Worm (Caenorhabditis elegans): ENCODE data around the gene Y69A2AR.18.

Gene Y69A2AR.18

ce11 chrIV:2455128-2455527 lies 40.4 kb upstream of the Y69A2AR.18 start:
- no peak for TF ChIP-seq hlh-11 (tag; optimal IDR thresholded peaks at IDR 0.05)
- TF ChIP-seq zag-1 (tag; optimal IDR thresholded peaks at IDR 0.05) = no peak
- TF ChIP-seq arid-1 (GFP tag; conservative IDR thresholded peaks at IDR 0.05) = no peak
- no peak for TF ChIP-seq spr-3 (GFP tag; optimal IDR thresholded peaks at IDR 0.05)
- no peak for TF ChIP-seq nhr-237 (tag; optimal IDR thresholded peaks at IDR 0.05)

- no peak for TF ChIP-seq Y75B8A.6 (GFP tag; IDR thresholded peaks at IDR 0.05)
- TF ChIP-seq lin-38 (GFP tag; IDR thresholded peaks at IDR 0.05) = no peak
Measured at ce11 chrIV:2461396-2461795, 34.1 kb upstream of the Y69A2AR.18 start.

ce11 chrIV:2463311-2463710 lies 32.2 kb upstream of the Y69A2AR.18 start, which contains the start of gene cdh-10:
TSS of gene cdh-10 (minus strand) at chrIV:2463369.
- no peak for TF ChIP-seq F49E8.2 (tag; optimal IDR thresholded peaks at IDR 0.05; ENCODE audit: borderline replicate concordance)
- no peak for TF ChIP-seq F10B5.3 (tag; optimal IDR thresholded peaks at IDR 0.05)
- no peak for TF ChIP-seq F44E2.7 (GFP tag; IDR thresholded peaks at IDR 0.05)
- TF ChIP-seq F37D6.2 (tag; optimal IDR thresholded peaks at IDR 0.05) = no peak
- no peak for TF ChIP-seq nhr-25 (tag; optimal IDR thresholded peaks at IDR 0.05; ENCODE audit: borderline replicate concordance, insufficient read depth)
- TF ChIP-seq madf-5 (GFP tag; IDR thresholded peaks at IDR 0.05) = no peak
- no peak for TF ChIP-seq nhr-6 (tag; optimal IDR thresholded peaks at IDR 0.05)
- TF ChIP-seq egl-43 (GFP tag; IDR thresholded peaks at IDR 0.05) = no peak
- TF ChIP-seq unc-130 (GFP tag; optimal IDR thresholded peaks at IDR 0.05) = no peak
- TF ChIP-seq lin-15B (tag; optimal IDR thresholded peaks at IDR 0.05) = no peak

- no peak for TF ChIP-seq nhr-11 (tag; optimal IDR thresholded peaks at IDR 0.05)
- no peak for TF ChIP-seq ceh-20 (GFP tag; IDR thresholded peaks at IDR 0.05)
- no peak for TF ChIP-seq pqm-1 (tag; optimal IDR thresholded peaks at IDR 0.05)
- TF ChIP-seq madf-5 (GFP tag; IDR thresholded peaks at IDR 0.05) = no peak
- TF ChIP-seq fkh-10 (GFP tag; optimal IDR thresholded peaks at IDR 0.05) = no peak
- TF ChIP-seq tra-1 (GFP tag; IDR thresholded peaks at IDR 0.05) = no peak
- TF ChIP-seq skn-1 (tag; optimal IDR thresholded peaks at IDR 0.05) = no peak
- TF ChIP-seq madf-9 (GFP tag; conservative IDR thresholded peaks at IDR 0.05) = no peak
- no peak for TF ChIP-seq snpc-4 (tag; optimal IDR thresholded peaks at IDR 0.05)
- TF ChIP-seq vab-7 (GFP tag; IDR thresholded peaks at IDR 0.05) = no peak
- no peak for TF ChIP-seq set-16 (GFP tag; IDR thresholded peaks at IDR 0.05)
- no peak for TF ChIP-seq Y48G9A.11 (GFP tag; IDR thresholded peaks at IDR 0.05)
- TF ChIP-seq lin-13 (GFP tag; optimal IDR thresholded peaks at IDR 0.05) = no peak
Measured at ce11 chrIV:2464156-2464555, 31.4 kb upstream of the Y69A2AR.18 start, which contains the start of gene ilys-3. TSS of gene ilys-3 (plus strand) at chrIV:2464456.

- TF ChIP-seq daf-8 (GFP tag; IDR thresholded peaks at IDR 0.05) = no peak
- peak; percentile 77 for TF ChIP-seq nhr-28 (tag; optimal IDR thresholded peaks at IDR 0.05)
- peak; percentile 72 for TF ChIP-seq pqm-1 (tag; optimal IDR thresholded peaks at IDR 0.05)
- no peak for TF ChIP-seq dve-1 (tag; optimal IDR thresholded peaks at IDR 0.05; ENCODE audit: insufficient read depth)
Measured at ce11 chrIV:2466249-2466648, 29.3 kb upstream of the Y69A2AR.18 start.

ce11 chrIV:2467378-2467777 lies 28.2 kb upstream of the Y69A2AR.18 start, which contains the start of gene ilys-2:
TSS of gene ilys-2 (plus strand) at chrIV:2467678.
- TF ChIP-seq ceh-82 (tag; optimal IDR thresholded peaks at IDR 0.05) (no peak), nhr-6 (tag; optimal IDR thresholded peaks at IDR 0.05) (no peak), unc-39 (tag; optimal IDR thresholded peaks at IDR 0.05) (no peak)
